Fruit fly (Drosophila melanogaster) whole organism, embryonic: ENCODE results near the gene CG43815.
A peak's percentile ranks its signal among the peaks of the same experiment; 100 is the strongest.

Experiments used
- Abd-B ChIP-seq: fragments of 200-800 bp; sonication (Bioruptor generic); optimal IDR thresholded peaks from 2 replicates; lab custom pipeline; 2018; ENCODE audit warnings: missing biosample characterization, mild to moderate bottlenecking, missing genetic modification characterization, moderate library complexity
- B-H2 ChIP-seq: fragments of 200-800 bp; sonication (Bioruptor generic); optimal IDR thresholded peaks from 2 replicates; lab custom pipeline; 2018; ENCODE audit warnings: missing biosample characterization, mild to moderate bottlenecking, missing genetic modification characterization
- CG10321 ChIP-seq: fragments of 200-800 bp; sonication (Bioruptor generic); IDR thresholded peaks from 2 replicates; pipeline ENCODE4 v1.3.6; 2022; ENCODE audit warnings: missing biosample characterization, missing genetic modification characterization
- CG10543 ChIP-seq: fragments of 200-800 bp; sonication (Bioruptor generic); optimal IDR thresholded peaks from 3 replicates; lab custom pipeline; 2017; ENCODE audit warnings: missing biosample characterization, mild to moderate bottlenecking, missing genetic modification characterization, moderate library complexity
- CG11398 ChIP-seq: fragments of 200-800 bp; sonication (Bioruptor generic); optimal IDR thresholded peaks from 2 replicates; lab custom pipeline; 2016; ENCODE audit warnings: missing biosample characterization, missing genetic modification characterization
- CG12071 ChIP-seq: fragments of 200-800 bp; sonication (Bioruptor generic); optimal IDR thresholded peaks from 3 replicates; lab custom pipeline; 2018; ENCODE audit warnings: missing biosample characterization, mild to moderate bottlenecking, missing genetic modification characterization
- CG14667 ChIP-seq: fragments of 200-800 bp; sonication (Bioruptor generic); IDR thresholded peaks from 2 replicates; pipeline ENCODE4 v1.3.6; 2022; ENCODE audit warnings: missing biosample characterization, missing genetic modification characterization
- CG14860 ChIP-seq: fragments of 200-800 bp; sonication (Bioruptor generic); IDR thresholded peaks from 3 replicates; pipeline ENCODE4 v1.3.6; 2022; ENCODE audit warnings: missing biosample characterization, missing genetic modification characterization; ENCODE audit not compliant: partially characterized antibody
- CG15601 ChIP-seq: fragments of 200-800 bp; sonication (Bioruptor generic); optimal IDR thresholded peaks from 3 replicates; lab custom pipeline; 2019; ENCODE audit warnings: missing biosample characterization, mild to moderate bottlenecking, missing genetic modification characterization, moderate library complexity
- CG17328 ChIP-seq: fragments of 200-800 bp; sonication (Bioruptor generic); IDR thresholded peaks from 2 replicates; pipeline ENCODE4 v1.3.6; 2022; ENCODE audit warnings: missing biosample characterization, missing genetic modification characterization
- CG17802 ChIP-seq: fragments of 200-800 bp; sonication (Bioruptor generic); optimal IDR thresholded peaks from 2 replicates; lab custom pipeline; 2018; ENCODE audit warnings: missing biosample characterization, mild to moderate bottlenecking, missing genetic modification characterization, moderate library complexity
- CG18011 ChIP-seq: fragments of 200-800 bp; sonication (Bioruptor generic); optimal IDR thresholded peaks from 2 replicates; lab custom pipeline; 2017; ENCODE audit warnings: missing biosample characterization, missing genetic modification characterization, mild to moderate bottlenecking, moderate library complexity, missing genotype
- CG2712 ChIP-seq: fragments of 200-800 bp; optimal IDR thresholded peaks from 3 replicates; lab custom pipeline; 2019; ENCODE audit warnings: missing biosample characterization, mild to moderate bottlenecking, missing genetic modification characterization, moderate library complexity
- CG32532 ChIP-seq: fragments of 200-800 bp; sonication (Bioruptor generic); IDR thresholded peaks from 2 replicates; pipeline ENCODE4 v1.3.6; 2022; ENCODE audit warnings: missing biosample characterization, missing genetic modification characterization
- CG34224 ChIP-seq: fragments of 200-800 bp; sonication (Bioruptor generic); IDR thresholded peaks from 3 replicates; pipeline ENCODE4 v1.3.6; 2022; ENCODE audit warnings: missing biosample characterization, missing genetic modification characterization; ENCODE audit not compliant: partially characterized antibody
- CG4404 ChIP-seq: fragments of 200-800 bp; sonication (Bioruptor generic); IDR thresholded peaks from 2 replicates; pipeline ENCODE4 v1.3.6; 2022; ENCODE audit warnings: missing biosample characterization, missing genetic modification characterization
- CG4730 ChIP-seq: fragments of 200-800 bp; sonication (Bioruptor generic); IDR thresholded peaks from 2 replicates; pipeline ENCODE4 v1.3.6; 2022; ENCODE audit warnings: missing biosample characterization, missing genetic modification characterization
- CG4854 ChIP-seq: fragments of 200-800 bp; sonication (Bioruptor generic); optimal IDR thresholded peaks from 2 replicates; lab custom pipeline; 2016; ENCODE audit warnings: missing biosample characterization, missing genetic modification characterization, inconsistent platforms
- CG5953 ChIP-seq: fragments of 200-800 bp; sonication (Bioruptor generic); IDR thresholded peaks from 2 replicates; pipeline ENCODE4 v1.3.6; 2022; ENCODE audit warnings: missing biosample characterization, missing genetic modification characterization
- CG6254 ChIP-seq: fragments of 200-800 bp; sonication (Bioruptor generic); optimal IDR thresholded peaks from 3 replicates; lab custom pipeline; 2017; ENCODE audit warnings: mild to moderate bottlenecking, missing biosample characterization, missing genetic modification reagents, missing genetic modification characterization
- CG6791 ChIP-seq: fragments of 200-800 bp; sonication (Bioruptor generic); IDR thresholded peaks from 3 replicates; pipeline ENCODE4 v1.3.6; 2022; ENCODE audit warnings: missing biosample characterization, missing genetic modification characterization; ENCODE audit not compliant: partially characterized antibody
- CG7556 ChIP-seq: fragments of 200-800 bp; sonication (Bioruptor generic); optimal IDR thresholded peaks from 2 replicates; lab custom pipeline; 2017; ENCODE audit warnings: missing biosample characterization, mild to moderate bottlenecking, missing genetic modification characterization
- Deaf1 ChIP-seq: fragments of 200-800 bp; optimal IDR thresholded peaks from 3 replicates; lab custom pipeline; 2019; ENCODE audit warnings: missing biosample characterization, mild to moderate bottlenecking, missing genetic modification characterization, moderate library complexity
- Fer2 ChIP-seq: fragments of 200-800 bp; sonication (Bioruptor generic); optimal IDR thresholded peaks from 2 replicates; lab custom pipeline; 2018; ENCODE audit warnings: missing biosample characterization, mild to moderate bottlenecking, missing genetic modification characterization, moderate library complexity
- Jarid2 ChIP-seq: fragments of 200-800 bp; sonication (Bioruptor generic); optimal IDR thresholded peaks from 3 replicates; lab custom pipeline; 2017; ENCODE audit warnings: mild to moderate bottlenecking, missing biosample characterization, missing genetic modification reagents, missing genetic modification characterization
- MESR4 ChIP-seq: fragments of 200-800 bp; sonication (Bioruptor generic); optimal IDR thresholded peaks from 2 replicates; lab custom pipeline; 2018; ENCODE audit warnings: missing biosample characterization, mild to moderate bottlenecking, missing genetic modification characterization, moderate library complexity
- MTF-1 ChIP-seq: fragments of 200-800 bp; sonication (Bioruptor generic); optimal IDR thresholded peaks from 2 replicates; lab custom pipeline; 2018; ENCODE audit warnings: missing biosample characterization, mild to moderate bottlenecking, missing genetic modification characterization, borderline replicate concordance
- Med ChIP-seq: fragments of 200-800 bp; sonication (Bioruptor generic); peaks from one replicate; lab custom pipeline; 2016; ENCODE audit warnings: missing biosample characterization, missing genetic modification characterization, mild to moderate bottlenecking, inconsistent platforms, moderate library complexity
- NK7.1 ChIP-seq: fragments of 200-800 bp; sonication (Bioruptor generic); optimal IDR thresholded peaks from 3 replicates; lab custom pipeline; 2016; ENCODE audit warnings: missing biosample characterization, missing genetic modification characterization
- PHDP ChIP-seq: fragments of 200-800 bp; sonication (Bioruptor generic); optimal IDR thresholded peaks from 3 replicates; lab custom pipeline; 2018; ENCODE audit warnings: missing biosample characterization, mild to moderate bottlenecking, missing genetic modification characterization, moderate library complexity
- Trl ChIP-seq, 3 experiments: fragments of >200 bp in 2 of 3; fragments of 200-800 bp in 1 of 3; sonication (Bioruptor generic) in 1 of 3; optimal IDR thresholded peaks; 2 replicates in 1 of 3; 3 replicates in 2 of 3; lab custom pipeline; 2016 to 2017; ENCODE audit warnings: missing biosample characterization in 1 of 3, missing genetic modification characterization in 1 of 3
- Xbp1 ChIP-seq: fragments of 200-800 bp; sonication (Bioruptor generic); optimal IDR thresholded peaks from 3 replicates; lab custom pipeline; 2016; ENCODE audit warnings: missing biosample characterization, mild to moderate bottlenecking, missing genetic modification characterization
- amos ChIP-seq: fragments of 200-800 bp; sonication (Bioruptor generic); IDR thresholded peaks from 2 replicates; pipeline ENCODE4 v1.3.6; 2022; ENCODE audit warnings: missing biosample characterization, missing genetic modification characterization; ENCODE audit not compliant: partially characterized antibody
- aop ChIP-seq: fragments of 200-800 bp; sonication (Bioruptor generic); IDR thresholded peaks from 2 replicates; pipeline ENCODE4 v1.3.6; 2022; ENCODE audit warnings: missing biosample characterization, missing genetic modification characterization
- az2 ChIP-seq: fragments of 200-800 bp; sonication (Bioruptor generic); optimal IDR thresholded peaks from 3 replicates; lab custom pipeline; 2016; ENCODE audit warnings: missing biosample characterization, missing genetic modification characterization
- bbx ChIP-seq: fragments of 200-800 bp; sonication (Bioruptor generic); IDR thresholded peaks from 2 replicates; pipeline ENCODE4 v1.3.6; 2022; ENCODE audit warnings: missing biosample characterization, missing genetic modification characterization; ENCODE audit not compliant: partially characterized antibody
- crol ChIP-seq: fragments of 200-800 bp; sonication (Bioruptor generic); IDR thresholded peaks from 2 replicates; pipeline ENCODE4 v1.3.6; 2022; ENCODE audit warnings: missing biosample characterization, missing genetic modification characterization
- grau ChIP-seq: fragments of 200-800 bp; optimal IDR thresholded peaks from 3 replicates; lab custom pipeline; 2019; ENCODE audit warnings: missing biosample characterization, mild to moderate bottlenecking, missing genetic modification characterization, moderate library complexity
- grn ChIP-seq: fragments of 200-800 bp; sonication (Bioruptor generic); optimal IDR thresholded peaks from 3 replicates; lab custom pipeline; 2017; ENCODE audit warnings: missing biosample characterization, missing genetic modification characterization
- hbn ChIP-seq: fragments of 200-800 bp; sonication (Bioruptor generic); IDR thresholded peaks from 2 replicates; pipeline ENCODE4 v1.3.6; 2022; ENCODE audit warnings: missing biosample characterization, missing genetic modification characterization; ENCODE audit not compliant: partially characterized antibody
- hth ChIP-seq: fragments of >200 bp; optimal IDR thresholded peaks from 2 replicates; lab custom pipeline; 2017; ENCODE audit warnings: inconsistent platforms
- ken ChIP-seq: fragments of 200-800 bp; sonication (Bioruptor generic); IDR thresholded peaks from 3 replicates; pipeline ENCODE4 v1.3.6; 2022; ENCODE audit warnings: missing biosample characterization, missing genetic modification characterization
- lab ChIP-seq: fragments of 200-800 bp; sonication (Bioruptor generic); optimal IDR thresholded peaks from 3 replicates; lab custom pipeline; 2017; ENCODE audit warnings: missing biosample characterization, missing genetic modification characterization, mild to moderate bottlenecking, moderate library complexity, missing genetic modification reagents
- lola ChIP-seq, 3 experiments: fragments of >200 bp in 2 of 3; fragments of 200-800 bp in 1 of 3; sonication (Bioruptor generic) in 1 of 3; optimal IDR thresholded peaks; 2 replicates each; lab custom pipeline; 2017 to 2019; ENCODE audit warnings: missing biosample characterization in 3 of 3, missing genetic modification characterization in 3 of 3, mild to moderate bottlenecking in 1 of 3, moderate library complexity in 1 of 3
- luna ChIP-seq: fragments of 200-800 bp; sonication (Bioruptor generic); optimal IDR thresholded peaks from 2 replicates; lab custom pipeline; 2016; ENCODE audit warnings: missing biosample characterization, missing genetic modification characterization
- ro ChIP-seq: fragments of 200-800 bp; sonication (Bioruptor generic); IDR thresholded peaks from 2 replicates; pipeline ENCODE4 v1.3.6; 2022; ENCODE audit warnings: missing biosample characterization, missing genetic modification characterization
- sd ChIP-seq: fragments of 200-800 bp; sonication (Bioruptor generic); optimal IDR thresholded peaks from 3 replicates; lab custom pipeline; 2018; ENCODE audit warnings: missing biosample characterization, mild to moderate bottlenecking, missing genetic modification characterization, moderate library complexity
- sr ChIP-seq: fragments of 200-800 bp; sonication (Bioruptor generic); IDR thresholded peaks from 3 replicates; pipeline ENCODE4 v1.3.6; 2022; ENCODE audit warnings: missing biosample characterization, missing genetic modification characterization
- tap ChIP-seq: fragments of 200-800 bp; optimal IDR thresholded peaks from 3 replicates; lab custom pipeline; 2019; ENCODE audit warnings: missing biosample characterization, mild to moderate bottlenecking, missing genetic modification characterization, moderate library complexity

Gene CG43815

dm6 chr2L:3580668-3581172 is 4.7 kb downstream of the CG43815 start, which contains the start of gene sob (continued):
- TF ChIP-seq amos, result no peak
- peak; percentile 29 for TF ChIP-seq Deaf1
- TF ChIP-seq grn (GFP tag; lab: Kevin White, UChicago), result no peak
- TF ChIP-seq CG4730 (GFP tag; lab: Robert Waterston, UW), result no peak
- no peak for TF ChIP-seq lola (GFP tag; optimal IDR thresholded peaks at IDR 0.05; lab: Kevin White, UChicago)
- no peak for TF ChIP-seq CG2712 (tag; lab: Kevin White, UChicago)
- TF ChIP-seq NK7.1 (GFP tag; lab: Kevin White, UChicago), result no peak
- no peak for TF ChIP-seq luna (GFP tag; lab: Kevin White, UChicago)
- no peak for TF ChIP-seq CG7556 (GFP tag; lab: Kevin White, UChicago)
- TF ChIP-seq MTF-1 (GFP tag; lab: Kevin White, UChicago), result no peak
- TF ChIP-seq CG14860 (GFP tag; lab: Robert Waterston, UW), result no peak
- TF ChIP-seq sr (GFP tag; lab: Robert Waterston, UW), result peak; percentile 98
- TF ChIP-seq hbn (GFP tag; lab: Robert Waterston, UW), result peak; percentile 79
- TF ChIP-seq grau (tag; lab: Kevin White, UChicago), result no peak
- TF ChIP-seq CG14667 (GFP tag; lab: Robert Waterston, UW), result no peak
- TF ChIP-seq CG17328 (GFP tag; lab: Robert Waterston, UW), result 0 out of 2 replicates have a peak, but pooled peaks have one; percentile 15
- TF ChIP-seq CG18011 (GFP tag; lab: Kevin White, UChicago), result no peak
- TF ChIP-seq CG6254 (GFP tag; lab: Kevin White, UChicago), result no peak
- TF ChIP-seq hth (lab: Kevin White, UChicago), result no peak
- no peak for TF ChIP-seq B-H2 (GFP tag; lab: Kevin White, UChicago)
- TF ChIP-seq Fer2 (tag; lab: Kevin White, UChicago), result no peak
- TF ChIP-seq CG34224, result peak; percentile 77
- TF ChIP-seq Med, result peak; percentile 13
- TF ChIP-seq crol (GFP tag; lab: Robert Waterston, UW), result peak; percentile 61
- TF ChIP-seq CG17802 (tag; lab: Kevin White, UChicago), result no peak
- no peak for TF ChIP-seq CG12071 (GFP tag; lab: Kevin White, UChicago)
- TF ChIP-seq Jarid2, result peak; percentile 86
- no peak for TF ChIP-seq Abd-B
- no peak for TF ChIP-seq az2
- TF ChIP-seq CG32532, result peak; percentile 83; the same call in 1 of the 2 replicates
- TF ChIP-seq tap (tag; lab: Kevin White, UChicago), result no peak
- TF ChIP-seq ken (GFP tag; lab: Robert Waterston, UW), result no peak
- TF ChIP-seq Xbp1 (GFP tag; lab: Kevin White, UChicago), result no peak
- TF ChIP-seq CG10543 (GFP tag; lab: Kevin White, UChicago), result no peak
- TF ChIP-seq CG4854 (GFP tag; lab: Kevin White, UChicago), result no peak
- TF ChIP-seq Trl (optimal IDR thresholded peaks at IDR 0.05; lab: Kevin White, UChicago), result peak; percentile 96 to 100
- TF ChIP-seq Trl (GFP tag; optimal IDR thresholded peaks at IDR 0.05; lab: Kevin White, UChicago), result peak; percentile 62
- TF ChIP-seq bbx (GFP tag; lab: Robert Waterston, UW), result peak; percentile 49; the same call in 1 of the 2 replicates
- no peak for TF ChIP-seq aop (GFP tag; lab: Robert Waterston, UW)
- TF ChIP-seq PHDP (tag; lab: Kevin White, UChicago), result peak; percentile 1
- no peak for TF ChIP-seq MESR4
- TF ChIP-seq CG4404 (GFP tag; lab: Robert Waterston, UW), result no peak
- no peak for TF ChIP-seq ro (GFP tag; lab: Robert Waterston, UW)
- no peak for TF ChIP-seq CG11398
- peak; percentile 91 for TF ChIP-seq CG10321 (GFP tag; lab: Robert Waterston, UW)
- no peak for TF ChIP-seq lab (GFP tag; lab: Kevin White, UChicago)
- TF ChIP-seq CG15601 (tag; lab: Kevin White, UChicago), result peak; percentile 0
- TF ChIP-seq CG5953 (GFP tag; lab: Robert Waterston, UW), result no peak
- 0 out of 3 replicates have a peak, but pooled peaks have one; percentile 52 for TF ChIP-seq CG6791 (GFP tag; lab: Robert Waterston, UW)
- peak; percentile 14 for TF ChIP-seq sd (tag; lab: Kevin White, UChicago)
